Worm (Caenorhabditis elegans) whole organism, L4 larva: ENCODE data around the gene anmt-2.

Experiments
- lsy-2 ChIP-seq, 2 experiments: fragments of 150-350 bp in 1 of 2; sonication (generic microtip) in 1 of 2; optimal IDR thresholded peaks; 2 replicates each; lab custom pipeline; 2014 to 2017; ENCODE audit warnings: missing biosample characterization in 2 of 2, missing genetic modification characterization in 2 of 2
- unc-130 ChIP-seq: sonication (generic microtip); optimal IDR thresholded peaks from 2 replicates; lab custom pipeline; 2016; ENCODE audit warnings: missing genetic modification reagents, missing genetic modification characterization, missing compliant biosample characterization

DNA sequence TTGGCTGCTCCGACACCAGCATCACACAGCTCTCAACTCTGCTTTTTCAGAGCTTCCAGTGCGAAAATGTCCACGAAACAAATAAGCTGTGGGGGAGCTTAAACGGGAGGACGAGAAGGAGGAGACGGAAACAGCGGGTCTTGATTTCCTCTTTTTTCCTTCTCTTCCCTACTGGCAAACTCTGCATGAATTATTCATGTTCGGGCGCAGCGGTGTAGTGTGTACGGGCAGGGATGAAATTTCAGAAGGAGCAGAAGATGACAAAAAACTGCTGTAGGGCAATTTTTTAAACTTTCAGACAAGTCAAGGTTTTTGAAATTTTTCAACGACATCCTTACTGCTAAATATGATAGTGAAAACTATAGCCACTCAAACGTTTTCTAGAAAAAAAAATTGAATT lies 18.2 kb downstream of the anmt-2 start:
- TF ChIP-seq lsy-2 (tag; optimal IDR thresholded peaks at IDR 0.05; lab: Kevin White, UChicago) (no peak), unc-130 (no peak)
